Worm (Caenorhabditis elegans) whole organism, L3 larva: ENCODE measurements around the gene spp-21.

Experiments used
- ama-1 ChIP-seq: fragments of 150-350 bp; optimal IDR thresholded peaks from 2 replicates; lab custom pipeline; 2018
- ceh-28 ChIP-seq: fragments of 150-350 bp; optimal IDR thresholded peaks from 2 replicates; lab custom pipeline; 2014; ENCODE audit warnings: missing biosample characterization, missing genetic modification reagents, missing genetic modification characterization
- egl-5 ChIP-seq: fragments of 150-350 bp; optimal IDR thresholded peaks from 2 replicates; lab custom pipeline; 2017; ENCODE audit warnings: missing biosample characterization, missing genetic modification reagents, missing genetic modification characterization, inconsistent platforms
- elt-3 ChIP-seq, 3 experiments: fragments of 150-350 bp in 1 of 3; sonication (generic microtip) in 2 of 3; optimal IDR thresholded peaks; 2 replicates in 2 of 3; 4 replicates in 1 of 3; lab custom pipeline; 2014 to 2017; ENCODE audit warnings: missing biosample characterization in 3 of 3, missing genetic modification characterization in 3 of 3
- fkh-10 ChIP-seq: sonication (generic microtip); optimal IDR thresholded peaks from 2 replicates; lab custom pipeline; 2017; ENCODE audit warnings: missing biosample characterization, missing genetic modification reagents, missing genetic modification characterization
- lin-15B ChIP-seq: fragments of 150-350 bp; optimal IDR thresholded peaks from 2 replicates; lab custom pipeline; 2014; ENCODE audit warnings: missing biosample characterization, missing genetic modification characterization
- nhr-25 ChIP-seq: sonication (generic microtip); optimal IDR thresholded peaks from 2 replicates; lab custom pipeline; 2017; ENCODE audit warnings: missing biosample characterization, missing genetic modification characterization
- nhr-67 ChIP-seq: fragments of 150-350 bp; optimal IDR thresholded peaks from 2 replicates; lab custom pipeline; 2014; ENCODE audit warnings: missing biosample characterization, missing genetic modification characterization

DNA sequence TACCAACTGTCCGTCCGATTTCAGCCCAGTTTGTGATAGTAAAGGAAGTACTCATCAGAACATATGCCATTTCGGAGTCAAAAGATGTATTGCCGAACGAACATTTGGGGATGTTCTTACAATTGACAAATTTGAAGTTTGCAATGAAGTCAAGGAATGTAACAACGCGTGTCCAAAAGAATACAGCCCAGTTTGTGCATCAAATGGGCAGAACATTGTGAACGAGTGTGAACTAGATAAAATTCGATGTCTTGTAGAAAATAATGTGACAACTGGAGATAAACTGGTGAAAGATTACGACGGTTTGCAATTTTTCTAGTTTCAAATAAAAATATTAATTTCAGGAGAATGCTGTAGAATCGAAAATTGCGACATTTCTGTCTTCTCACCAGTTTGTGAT lies 17.9 kb downstream of the spp-21 start:
- no peak for TF ChIP-seq nhr-67 (tag; lab: Kevin White, UChicago)
- no peak for TF ChIP-seq ama-1 (lab: Kevin White, UChicago)
- TF ChIP-seq elt-3 (tag; optimal IDR thresholded peaks at IDR 0.05; lab: Kevin White, UChicago), result no peak
- no peak for TF ChIP-seq egl-5 (tag; lab: Kevin White, UChicago)
- no peak for TF ChIP-seq lin-15B (tag; lab: Kevin White, UChicago)
- TF ChIP-seq ceh-28, result no peak
- TF ChIP-seq fkh-10 (GFP tag; lab: Kevin White, UChicago), result no peak
- TF ChIP-seq nhr-25 (tag; lab: Kevin White, UChicago), result no peak
